Fruit fly (Drosophila melanogaster) whole organism, embryonic: ENCODE measurements around the gene ph-d.

Experiments used
- Aef1 ChIP-seq: fragments of 200-800 bp; sonication (Bioruptor generic); IDR thresholded peaks from 3 replicates; pipeline ENCODE4 v1.3.6; 2022; ENCODE audit warnings: missing biosample characterization, missing genetic modification characterization
- CG10366 ChIP-seq: fragments of 200-800 bp; sonication (Bioruptor generic); IDR thresholded peaks from 2 replicates; pipeline ENCODE4 v1.3.6; 2022; ENCODE audit warnings: missing biosample characterization, missing genetic modification characterization
- CG10462 ChIP-seq: fragments of 200-800 bp; sonication (Bioruptor generic); optimal IDR thresholded peaks from 2 replicates; lab custom pipeline; 2016; ENCODE audit warnings: missing biosample characterization, missing genetic modification characterization
- CG11504 ChIP-seq: fragments of 200-800 bp; sonication (Bioruptor generic); optimal IDR thresholded peaks from 3 replicates; lab custom pipeline; 2019; ENCODE audit warnings: missing biosample characterization, mild to moderate bottlenecking, missing genetic modification characterization, moderate library complexity
- CG12104 ChIP-seq: fragments of 200-800 bp; sonication (Bioruptor generic); optimal IDR thresholded peaks from 3 replicates; lab custom pipeline; 2016; ENCODE audit warnings: missing biosample characterization, missing genetic modification characterization
- CG12769 ChIP-seq: fragments of 200-800 bp; sonication (Bioruptor generic); optimal IDR thresholded peaks from 2 replicates; lab custom pipeline; 2019; ENCODE audit warnings: missing biosample characterization, mild to moderate bottlenecking, missing genetic modification characterization, moderate library complexity
- CG14441 ChIP-seq: fragments of 200-800 bp; sonication (Bioruptor generic); IDR thresholded peaks from 2 replicates; pipeline ENCODE4 v1.3.6; 2022; ENCODE audit warnings: missing biosample characterization, missing genetic modification characterization
- CG1602 ChIP-seq: fragments of 200-800 bp; sonication (Bioruptor generic); optimal IDR thresholded peaks from 3 replicates; lab custom pipeline; 2016; ENCODE audit warnings: missing biosample characterization, missing genetic modification characterization
- CG16813 ChIP-seq: fragments of 200-800 bp; sonication (Bioruptor generic); IDR thresholded peaks from 3 replicates; pipeline ENCODE4 v1.3.6; 2022; ENCODE audit warnings: missing biosample characterization, missing genetic modification characterization; ENCODE audit not compliant: partially characterized antibody
- CG17328 ChIP-seq: fragments of 200-800 bp; sonication (Bioruptor generic); IDR thresholded peaks from 2 replicates; pipeline ENCODE4 v1.3.6; 2022; ENCODE audit warnings: missing biosample characterization, missing genetic modification characterization
- CG1832 ChIP-seq: fragments of 200-800 bp; sonication (Bioruptor generic); optimal IDR thresholded peaks from 2 replicates; lab custom pipeline; 2017; ENCODE audit warnings: missing biosample characterization, mild to moderate bottlenecking, missing genetic modification characterization, inconsistent platforms
- CG18599 ChIP-seq: fragments of 200-800 bp; sonication (Bioruptor generic); optimal IDR thresholded peaks from 3 replicates; lab custom pipeline; 2017; ENCODE audit warnings: missing biosample characterization, missing genetic modification characterization, mild to moderate bottlenecking, moderate library complexity, missing genetic modification reagents
- CG3163 ChIP-seq: fragments of 200-800 bp; sonication (Bioruptor generic); optimal IDR thresholded peaks from 3 replicates; lab custom pipeline; 2016; ENCODE audit warnings: missing biosample characterization, missing genetic modification characterization
- CG3281 ChIP-seq: fragments of 200-800 bp; sonication (Bioruptor generic); optimal IDR thresholded peaks from 3 replicates; lab custom pipeline; 2017; ENCODE audit warnings: missing biosample characterization, mild to moderate bottlenecking, missing genetic modification characterization
- CG42726 ChIP-seq: fragments of 200-800 bp; sonication (Bioruptor generic); IDR thresholded peaks from 2 replicates; pipeline ENCODE4 v1.3.6; 2022; ENCODE audit warnings: missing biosample characterization, missing genetic modification characterization; ENCODE audit not compliant: partially characterized antibody
- CG4328 ChIP-seq: fragments of 200-800 bp; sonication (Bioruptor generic); optimal IDR thresholded peaks from 3 replicates; lab custom pipeline; 2017; ENCODE audit warnings: missing biosample characterization, missing genetic modification reagents, missing genetic modification characterization
- CG4820 ChIP-seq: fragments of 200-800 bp; sonication (Bioruptor generic); optimal IDR thresholded peaks from 3 replicates; lab custom pipeline; 2016; ENCODE audit warnings: missing biosample characterization, missing genetic modification characterization
- CG5953 ChIP-seq: fragments of 200-800 bp; sonication (Bioruptor generic); IDR thresholded peaks from 2 replicates; pipeline ENCODE4 v1.3.6; 2022; ENCODE audit warnings: missing biosample characterization, missing genetic modification characterization
- CG6254 ChIP-seq: fragments of 200-800 bp; sonication (Bioruptor generic); optimal IDR thresholded peaks from 3 replicates; lab custom pipeline; 2017; ENCODE audit warnings: mild to moderate bottlenecking, missing biosample characterization, missing genetic modification reagents, missing genetic modification characterization
- CG9797 ChIP-seq: fragments of 200-800 bp; sonication (Bioruptor generic); optimal IDR thresholded peaks from 3 replicates; lab custom pipeline; 2018; ENCODE audit warnings: missing biosample characterization, mild to moderate bottlenecking, missing genetic modification characterization
- Doc3 ChIP-seq: fragments of 200-800 bp; sonication (Bioruptor generic); IDR thresholded peaks from 3 replicates; pipeline ENCODE4 v1.3.6; 2022; ENCODE audit warnings: missing biosample characterization, missing genetic modification characterization; ENCODE audit not compliant: partially characterized antibody
- HmgZ ChIP-seq: fragments of 200-800 bp; sonication (Bioruptor generic); optimal IDR thresholded peaks from 2 replicates; lab custom pipeline; 2018; ENCODE audit warnings: missing biosample characterization, mild to moderate bottlenecking, missing genetic modification characterization
- Jarid2 ChIP-seq: fragments of 200-800 bp; sonication (Bioruptor generic); optimal IDR thresholded peaks from 3 replicates; lab custom pipeline; 2017; ENCODE audit warnings: mild to moderate bottlenecking, missing biosample characterization, missing genetic modification reagents, missing genetic modification characterization
- NK7.1 ChIP-seq: fragments of 200-800 bp; sonication (Bioruptor generic); optimal IDR thresholded peaks from 3 replicates; lab custom pipeline; 2016; ENCODE audit warnings: missing biosample characterization, missing genetic modification characterization
- Oli ChIP-seq: fragments of 200-800 bp; sonication (Bioruptor generic); optimal IDR thresholded peaks from 2 replicates; lab custom pipeline; 2018; ENCODE audit warnings: missing biosample characterization, mild to moderate bottlenecking, missing genetic modification characterization, moderate library complexity
- Six4 ChIP-seq: fragments of 200-800 bp; sonication (Bioruptor generic); optimal IDR thresholded peaks from 2 replicates; lab custom pipeline; 2016; ENCODE audit warnings: missing biosample characterization, missing genetic modification characterization
- Sry-δ ChIP-seq: fragments of 200-800 bp; sonication (Bioruptor generic); optimal IDR thresholded peaks from 2 replicates; lab custom pipeline; 2016; ENCODE audit warnings: missing biosample characterization, missing genetic modification characterization
- TFAM ChIP-seq: fragments of 200-800 bp; sonication (Bioruptor generic); optimal IDR thresholded peaks from 2 replicates; lab custom pipeline; 2017; ENCODE audit warnings: missing biosample characterization, missing genetic modification characterization, inconsistent platforms
- Tbp ChIP-seq: fragments of >200 bp; optimal IDR thresholded peaks from 2 replicates; lab custom pipeline; 2018; ENCODE audit warnings: missing biosample characterization, missing genetic modification characterization
- Trl ChIP-seq, 3 experiments: fragments of >200 bp in 2 of 3; fragments of 200-800 bp in 1 of 3; sonication (Bioruptor generic) in 1 of 3; optimal IDR thresholded peaks; 2 replicates in 1 of 3; 3 replicates in 2 of 3; lab custom pipeline; 2016 to 2017; ENCODE audit warnings: missing biosample characterization in 1 of 3, missing genetic modification characterization in 1 of 3
- Vsx1 ChIP-seq: fragments of 200-800 bp; sonication (Bioruptor generic); optimal IDR thresholded peaks from 2 replicates; lab custom pipeline; 2017; ENCODE audit warnings: missing biosample characterization, mild to moderate bottlenecking, missing genetic modification characterization, missing genetic modification reagents
- ac ChIP-seq: fragments of 200-800 bp; sonication (Bioruptor generic); optimal IDR thresholded peaks from 3 replicates; lab custom pipeline; 2017; ENCODE audit warnings: missing biosample characterization, mild to moderate bottlenecking, missing genetic modification characterization
- bcd ChIP-seq: fragments of 200-800 bp; sonication (Bioruptor generic); optimal IDR thresholded peaks from 2 replicates; lab custom pipeline; 2017; ENCODE audit warnings: missing biosample characterization, mild to moderate bottlenecking, missing genetic modification characterization
- caup ChIP-seq: fragments of 200-800 bp; sonication (Bioruptor generic); optimal IDR thresholded peaks from 3 replicates; lab custom pipeline; 2017; ENCODE audit warnings: missing biosample characterization, mild to moderate bottlenecking, missing genetic modification characterization, moderate library complexity; ENCODE audit not compliant: severe bottlenecking
- corto ChIP-seq: fragments of 200-800 bp; sonication (Bioruptor generic); optimal IDR thresholded peaks from 2 replicates; lab custom pipeline; 2016; ENCODE audit warnings: missing biosample characterization, mild to moderate bottlenecking, missing genetic modification characterization, moderate library complexity
- dpn ChIP-seq, 2 experiments: fragments of 200-800 bp; sonication (Bioruptor generic); optimal IDR thresholded peaks; 3 replicates each; lab custom pipeline; 2016; ENCODE audit warnings: missing biosample characterization in 2 of 2, missing genetic modification characterization in 2 of 2
- ems ChIP-seq: fragments of 200-800 bp; sonication (Bioruptor generic); optimal IDR thresholded peaks from 3 replicates; lab custom pipeline; 2016; ENCODE audit warnings: missing biosample characterization, missing genetic modification characterization
- fd96Cb ChIP-seq: fragments of 200-800 bp; sonication (Bioruptor generic); optimal IDR thresholded peaks from 2 replicates; lab custom pipeline; 2018; ENCODE audit warnings: missing biosample characterization, mild to moderate bottlenecking, missing genetic modification characterization, moderate library complexity
- gem ChIP-seq: fragments of 200-800 bp; sonication (Bioruptor generic); optimal IDR thresholded peaks from 2 replicates; lab custom pipeline; 2019; ENCODE audit warnings: missing biosample characterization, mild to moderate bottlenecking, missing genetic modification characterization, moderate library complexity
- gt ChIP-seq: fragments of 200-800 bp; sonication (Bioruptor generic); IDR thresholded peaks from 2 replicates; pipeline ENCODE4 v1.3.6; 2022; ENCODE audit warnings: missing biosample characterization, missing genetic modification characterization
- h ChIP-seq: fragments of >200 bp; optimal IDR thresholded peaks from 2 replicates; lab custom pipeline; 2017
- lilli ChIP-seq: fragments of 200-800 bp; sonication (Bioruptor generic); optimal IDR thresholded peaks from 3 replicates; lab custom pipeline; 2016; ENCODE audit warnings: missing biosample characterization, missing genetic modification characterization
- org-1 ChIP-seq: fragments of 200-800 bp; sonication (Bioruptor generic); optimal IDR thresholded peaks from 2 replicates; lab custom pipeline; 2017; ENCODE audit warnings: missing biosample characterization, missing genetic modification characterization
- pb ChIP-seq: fragments of 200-800 bp; sonication (Bioruptor generic); optimal IDR thresholded peaks from 3 replicates; lab custom pipeline; 2016; ENCODE audit warnings: missing biosample characterization, missing genetic modification characterization
- peb ChIP-seq: fragments of 200-800 bp; sonication (Bioruptor generic); IDR thresholded peaks from 2 replicates; pipeline ENCODE4 v1.3.6; 2022; ENCODE audit warnings: missing biosample characterization, missing genetic modification characterization
- repo ChIP-seq: fragments of 200-800 bp; sonication (Bioruptor generic); optimal IDR thresholded peaks from 2 replicates; lab custom pipeline; 2016; ENCODE audit warnings: missing biosample characterization, missing genetic modification characterization
- sens ChIP-seq: fragments of 200-800 bp; sonication (Bioruptor generic); peaks from one replicate; lab custom pipeline; 2016; ENCODE audit warnings: missing biosample characterization, missing genetic modification characterization
- slp2 ChIP-seq: fragments of 200-800 bp; sonication (Bioruptor generic); optimal IDR thresholded peaks from 2 replicates; lab custom pipeline; 2016; ENCODE audit warnings: missing biosample characterization, missing genetic modification characterization
- tgo ChIP-seq: fragments of 200-800 bp; sonication (Bioruptor generic); IDR thresholded peaks from 3 replicates; pipeline ENCODE4 v1.3.6; 2022; ENCODE audit warnings: missing biosample characterization, missing genetic modification characterization
- wor ChIP-seq: fragments of 200-800 bp; sonication (Bioruptor generic); IDR thresholded peaks from 2 replicates; pipeline ENCODE4 v1.3.6; 2022; ENCODE audit warnings: missing biosample characterization, missing genetic modification characterization
- zfh1 ChIP-seq: fragments of 200-800 bp; sonication (Bioruptor generic); IDR thresholded peaks from 3 replicates; pipeline ENCODE4 v1.3.6; 2022; ENCODE audit warnings: missing biosample characterization, missing genetic modification characterization

The ph-d gene

DNA sequence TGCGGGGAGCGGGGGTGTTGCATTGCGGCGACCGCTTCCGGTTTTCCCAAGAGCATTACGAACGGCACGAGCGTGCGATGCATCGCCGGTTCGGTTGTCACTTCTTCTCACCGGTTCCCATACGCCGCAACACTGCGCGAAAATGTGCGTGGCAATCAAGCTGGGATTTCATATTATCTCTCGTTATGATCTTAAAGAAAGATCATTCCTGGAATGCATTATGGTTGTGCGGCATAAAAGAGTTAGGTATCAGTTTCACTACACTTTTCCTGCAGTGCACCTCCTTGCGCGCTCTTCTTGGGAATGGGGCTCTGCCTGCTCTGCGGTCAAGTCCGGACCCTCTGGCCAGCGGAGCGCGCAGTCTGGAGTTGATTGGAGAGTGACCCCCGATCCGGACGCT is 43.0 kb upstream of the ph-d start (continued):
- peak; percentile 46 for TF ChIP-seq Oli (tag; lab: Kevin White, UChicago)
- peak; percentile 13 for TF ChIP-seq Six4 (GFP tag; lab: Kevin White, UChicago)
- TF ChIP-seq CG12104 = no peak
- TF ChIP-seq CG1602 (GFP tag; lab: Kevin White, UChicago) = peak; percentile 19
- peak; percentile 60 for TF ChIP-seq gem
- no peak for TF ChIP-seq Doc3 (GFP tag; lab: Robert Waterston, UW)
- no peak for TF ChIP-seq Tbp (GFP tag; lab: Kevin White, UChicago)
- no peak for TF ChIP-seq NK7.1 (GFP tag; lab: Kevin White, UChicago)
- TF ChIP-seq CG9797 (GFP tag; lab: Kevin White, UChicago) = no peak
- TF ChIP-seq peb (GFP tag; lab: Robert Waterston, UW) = 0 out of 2 replicates have a peak, but pooled peaks have one; percentile 10
- peak; percentile 74 for TF ChIP-seq wor
- TF ChIP-seq CG10462 (GFP tag; lab: Kevin White, UChicago) = no peak
- no peak for TF ChIP-seq h (lab: Kevin White, UChicago)
- peak; percentile 73 for TF ChIP-seq CG10366 (GFP tag; lab: Robert Waterston, UW)
- TF ChIP-seq CG3281 = no peak
- 0 out of 3 replicates have a peak, but pooled peaks have one; percentile 26 for TF ChIP-seq tgo
- TF ChIP-seq sens = peak; percentile 66
- TF ChIP-seq org-1 (GFP tag; lab: Kevin White, UChicago) = peak; percentile 27
- TF ChIP-seq Aef1 (GFP tag; lab: Robert Waterston, UW) = 0 out of 3 replicates have a peak, but pooled peaks have one; percentile 10
- no peak for TF ChIP-seq CG42726 (GFP tag; lab: Robert Waterston, UW)
- TF ChIP-seq Sry-δ (GFP tag; lab: Kevin White, UChicago) = no peak
- no peak for TF ChIP-seq CG18599
- TF ChIP-seq CG6254 (GFP tag; lab: Kevin White, UChicago) = peak; percentile 35
- TF ChIP-seq CG14441 (GFP tag; lab: Robert Waterston, UW) = 0 out of 2 replicates have a peak, but pooled peaks have one; percentile 14
- peak; percentile 0 for TF ChIP-seq repo (GFP tag; lab: Kevin White, UChicago)
- TF ChIP-seq fd96Cb (tag; lab: Kevin White, UChicago) = peak; percentile 51
- TF ChIP-seq ac (GFP tag; lab: Kevin White, UChicago) = no peak
- peak; percentile 44 for TF ChIP-seq CG4820 (GFP tag; lab: Kevin White, UChicago)
- TF ChIP-seq CG3163 (GFP tag; lab: Kevin White, UChicago) = no peak
- peak; percentile 5 for TF ChIP-seq lilli (GFP tag; lab: Kevin White, UChicago)
- TF ChIP-seq CG16813 (GFP tag; lab: Robert Waterston, UW) = no peak
- no peak for TF ChIP-seq ems (GFP tag; lab: Kevin White, UChicago)
- TF ChIP-seq Jarid2 = no peak
- TF ChIP-seq HmgZ (tag; lab: Kevin White, UChicago) = no peak
- TF ChIP-seq CG17328 (GFP tag; lab: Robert Waterston, UW) = peak; percentile 82
- TF ChIP-seq slp2 (GFP tag; lab: Kevin White, UChicago) = no peak
- TF ChIP-seq zfh1 (GFP tag; lab: Robert Waterston, UW) = peak; percentile 56; the same call in 2 of the 3 replicates
- peak in 1 of 2 experiments; percentile 10 for TF ChIP-seq dpn (GFP tag; optimal IDR thresholded peaks at IDR 0.05; lab: Kevin White, UChicago)
- TF ChIP-seq corto = no peak
- TF ChIP-seq Vsx1 = no peak
- TF ChIP-seq caup = no peak
- no peak for TF ChIP-seq pb (GFP tag; lab: Kevin White, UChicago)
- TF ChIP-seq TFAM (GFP tag; lab: Kevin White, UChicago) = no peak
- TF ChIP-seq gt (GFP tag; lab: Robert Waterston, UW) = no peak
- TF ChIP-seq CG11504 (tag; lab: Kevin White, UChicago) = peak; percentile 59
- peak; percentile 78 for TF ChIP-seq CG5953 (GFP tag; lab: Robert Waterston, UW)
- TF ChIP-seq CG1832 (GFP tag; lab: Kevin White, UChicago) = no peak
- TF ChIP-seq CG12769 (tag; lab: Kevin White, UChicago) = peak; percentile 55
- no peak for TF ChIP-seq Trl (optimal IDR thresholded peaks at IDR 0.05; lab: Kevin White, UChicago)
- TF ChIP-seq Trl (GFP tag; optimal IDR thresholded peaks at IDR 0.05; lab: Kevin White, UChicago) = no peak
- TF ChIP-seq bcd (GFP tag; lab: Kevin White, UChicago) = peak; percentile 53
- no peak for TF ChIP-seq CG4328 (GFP tag; lab: Kevin White, UChicago)
